1 worm cellular context compared by ENCODE assay signal in the genomic region with DNA sequence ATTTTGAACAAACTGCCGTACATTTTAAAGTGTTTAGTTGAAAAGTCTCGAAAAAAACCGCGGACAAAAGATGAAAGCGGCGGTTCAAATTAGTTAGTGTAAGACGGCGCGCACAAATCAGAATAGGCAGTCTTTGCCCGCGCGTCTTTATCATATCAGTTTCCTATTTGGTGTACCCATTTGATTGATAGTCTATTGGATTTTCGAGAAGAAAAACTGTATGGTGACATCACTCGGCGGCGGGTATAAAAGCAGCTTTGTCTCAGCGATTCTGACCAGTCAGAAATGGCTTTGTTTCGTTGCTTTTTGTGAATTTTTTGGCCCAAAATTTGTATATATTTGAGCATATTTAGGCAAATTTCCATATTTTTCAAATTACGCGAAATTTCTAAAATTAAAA.
TF ChIP-seq lines count a peak whose summit lies in the region.

No protein-coding gene starts in this region.

TF ChIP-seq in whole organism, L1 larva, 84 proteins besides CTCF, POLR2A, EP300 and RAD21 (continued from another document):
- TF ChIP-seq efl-1 (optimal IDR thresholded peaks at IDR 0.05; lab: Kevin White, UChicago) = no peak
- TF ChIP-seq efl-1 (GFP tag; optimal IDR thresholded peaks at IDR 0.05 in 1 of 2; lab: Kevin White, UChicago) = no peak
- no peak for TF ChIP-seq fos-1 (tag; optimal IDR thresholded peaks at IDR 0.05; lab: Kevin White, UChicago)
- TF ChIP-seq lin-15B (tag; optimal IDR thresholded peaks at IDR 0.05; lab: Kevin White, UChicago) = no peak
- no peak for TF ChIP-seq nhr-77 (tag; optimal IDR thresholded peaks at IDR 0.05; lab: Kevin White, UChicago)
- no peak for TF ChIP-seq hlh-17 (GFP tag; optimal IDR thresholded peaks at IDR 0.05; lab: Kevin White, UChicago; ENCODE audit: borderline replicate concordance)
- no peak for TF ChIP-seq nhr-28 (tag; optimal IDR thresholded peaks at IDR 0.05; lab: Kevin White, UChicago)
